Fruit fly (Drosophila melanogaster) S2 (cell line): ENCODE measurements around the gene Ptp61F.

Experiments
- CG8478 ChIP-seq: fragments of >200 bp; optimal IDR thresholded peaks from 2 replicates; lab custom pipeline; 2018
- CTCF ChIP-seq, 2 experiments: fragments of >200 bp; optimal IDR thresholded peaks; 2 replicates each; lab custom pipeline; 2018

The Ptp61F gene

dm6 chr3L:1368201-1368617 is 106.8 kb downstream of the Ptp61F start:
- TF ChIP-seq CTCF (optimal IDR thresholded peaks at IDR 0.05; lab: Kevin White, UChicago) (no peak), CG8478 (no peak)

- TF ChIP-seq CTCF (optimal IDR thresholded peaks at IDR 0.05; lab: Kevin White, UChicago) (no peak), CG8478 (no peak)
These were observed 108.0 kb downstream of the Ptp61F start for dm6 chr3L:1366879-1367650.

DNA sequence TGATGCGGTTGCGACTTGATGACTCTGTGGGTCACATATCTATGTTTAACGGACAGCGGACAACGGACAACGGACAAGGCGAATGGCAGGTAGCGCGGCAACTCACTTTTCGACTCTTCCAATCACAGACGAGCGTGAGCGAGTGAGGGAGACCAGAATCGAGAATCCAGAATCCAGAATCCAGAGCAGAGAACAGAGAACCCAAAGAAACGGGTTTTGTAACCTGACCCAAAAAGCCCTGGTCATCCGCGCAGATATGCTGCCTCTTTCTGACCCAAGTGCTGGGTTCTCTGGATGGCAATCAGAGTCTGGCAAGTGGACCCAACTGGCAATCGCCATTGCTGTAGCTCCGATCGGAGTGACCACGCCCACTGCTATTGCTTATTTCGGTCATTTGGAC is 110.7 kb downstream of the Ptp61F start:
- TF ChIP-seq CG8478 (no peak), CTCF (optimal IDR thresholded peaks at IDR 0.05; lab: Kevin White, UChicago) (no peak)

- TF ChIP-seq CTCF (optimal IDR thresholded peaks at IDR 0.05; lab: Kevin White, UChicago): no peak
These were observed 116.7 kb downstream of the Ptp61F start for dm6 chr3L:1358338-1358737.

- TF ChIP-seq CTCF (optimal IDR thresholded peaks at IDR 0.05; lab: Kevin White, UChicago): no peak
- TF ChIP-seq CG8478: no peak
These were observed 120.8 kb downstream of the Ptp61F start for dm6 chr3L:1354214-1354613.

DNA sequence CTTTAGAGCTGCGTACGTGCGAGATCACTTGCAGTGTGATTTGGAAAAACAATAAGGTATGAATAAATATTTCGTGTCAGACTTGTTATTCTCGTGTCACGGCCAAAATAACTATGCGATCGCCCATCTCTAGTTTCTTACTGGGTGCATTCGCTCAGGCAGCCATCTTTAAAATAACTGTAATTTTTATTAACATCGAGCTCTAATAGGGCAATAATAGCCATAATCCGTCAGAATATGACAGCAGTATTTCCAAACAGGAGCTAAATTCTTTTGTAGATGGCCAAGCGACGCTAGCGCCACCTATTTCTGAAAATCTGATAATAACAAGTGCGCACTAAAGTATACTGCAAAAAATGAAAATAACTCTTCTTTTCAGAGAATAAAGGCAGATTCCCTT is 123.0 kb downstream of the Ptp61F start:
- no peak for TF ChIP-seq CG8478
- peak; percentile 90 to 93 for TF ChIP-seq CTCF (optimal IDR thresholded peaks at IDR 0.05; lab: Kevin White, UChicago)

DNA sequence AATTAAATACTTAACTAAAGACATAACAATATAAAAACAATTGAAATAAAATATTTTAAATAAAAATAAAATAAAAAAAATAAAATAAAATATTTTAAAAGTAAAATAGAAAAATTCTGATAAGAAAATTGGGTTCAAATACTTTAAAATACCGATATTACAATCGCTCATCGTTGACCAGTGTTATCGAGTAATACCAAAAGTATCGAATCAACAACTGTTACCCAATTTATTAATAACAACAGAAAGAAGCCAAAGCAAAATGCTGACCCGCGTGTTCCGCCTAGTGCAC is 124.2 kb downstream of the Ptp61F start, which contains the start of gene CG9166:
Gene CG9166, plus strand, starts transcription at position 193 of the 292 bp plus-strand sequence.
- TF ChIP-seq CG8478 (no peak), CTCF (optimal IDR thresholded peaks at IDR 0.05; lab: Kevin White, UChicago) (no peak)

DNA sequence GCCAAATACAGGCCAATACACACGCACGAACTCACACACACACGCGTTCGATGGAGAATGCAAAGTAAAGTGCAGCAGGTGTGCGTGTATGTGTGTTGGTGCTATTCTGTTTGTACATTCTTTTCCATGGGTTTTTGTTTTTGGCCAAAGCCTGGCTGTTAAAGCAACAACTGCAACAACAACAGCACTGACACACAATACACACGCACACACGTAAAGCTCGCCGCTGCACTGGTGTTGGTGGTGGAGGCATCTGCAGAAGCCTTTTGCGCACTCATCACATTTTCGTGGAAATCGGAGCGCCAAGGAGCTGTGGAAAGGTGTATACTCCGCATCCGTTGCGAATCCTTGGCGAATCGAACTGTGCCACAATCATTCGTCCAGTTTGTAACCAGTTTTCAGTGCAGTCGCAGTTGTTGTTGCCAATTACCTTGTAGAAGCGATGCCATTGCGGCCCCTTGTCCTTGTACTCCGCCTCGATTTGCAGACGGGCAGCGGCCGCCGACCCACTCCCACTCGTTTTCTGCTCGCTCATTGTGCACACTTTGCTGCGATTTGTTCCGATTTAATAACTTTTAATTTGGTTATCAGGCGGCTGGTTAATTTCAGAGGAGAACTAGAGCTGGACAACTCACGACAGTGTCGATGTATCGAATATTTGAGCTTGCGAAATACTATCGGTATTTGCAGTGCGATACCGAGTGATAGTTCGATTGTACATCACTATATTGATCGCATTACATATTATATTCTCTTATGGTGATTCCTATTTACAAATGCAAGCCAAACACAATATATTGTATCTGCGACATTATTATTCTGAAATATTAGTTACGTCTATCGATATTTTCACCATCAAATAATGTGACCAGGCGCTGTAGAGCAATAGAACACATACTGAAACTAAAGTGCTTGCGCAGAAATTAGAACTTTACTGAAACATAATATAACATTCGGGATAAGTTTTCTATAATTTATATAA is 124.8 kb downstream of the Ptp61F start:
- no peak for TF ChIP-seq CG8478
- peak in 1 of 2 experiments; percentile 18 for TF ChIP-seq CTCF (optimal IDR thresholded peaks at IDR 0.05; lab: Kevin White, UChicago)

DNA sequence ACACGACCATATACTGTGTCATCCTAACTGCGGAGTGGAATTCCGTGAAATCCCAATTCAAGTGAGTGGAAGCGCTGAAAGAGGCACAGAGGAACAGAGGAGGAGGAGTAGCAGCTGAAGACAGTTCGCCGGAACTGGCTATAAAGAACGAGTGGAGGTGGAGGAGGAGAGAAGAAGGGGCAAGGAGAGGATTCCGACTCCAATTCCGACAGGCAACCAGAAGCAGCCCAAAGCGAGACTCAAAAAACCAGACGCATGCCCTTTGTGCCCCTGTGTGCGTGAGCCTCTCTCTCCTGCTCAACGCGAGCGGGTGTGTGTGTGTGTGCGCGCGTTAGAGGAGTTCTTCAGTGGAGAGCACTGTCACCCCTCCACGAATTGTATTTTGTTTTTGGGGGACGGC is 125.7 kb downstream of the Ptp61F start:
- TF ChIP-seq CG8478: no peak
- TF ChIP-seq CTCF (optimal IDR thresholded peaks at IDR 0.05; lab: Kevin White, UChicago): no peak

- no peak for TF ChIP-seq CTCF (optimal IDR thresholded peaks at IDR 0.05; lab: Kevin White, UChicago)
- no peak for TF ChIP-seq CG8478
These were observed 126.1 kb downstream of the Ptp61F start for dm6 chr3L:1348935-1349334.

- no peak for TF ChIP-seq CG8478
- TF ChIP-seq CTCF (optimal IDR thresholded peaks at IDR 0.05; lab: Kevin White, UChicago): no peak
These were observed 126.8 kb downstream of the Ptp61F start for dm6 chr3L:1348248-1348647.

- TF ChIP-seq CG8478 (no peak), CTCF (optimal IDR thresholded peaks at IDR 0.05; lab: Kevin White, UChicago) (no peak)
These were observed 128.0 kb downstream of the Ptp61F start for dm6 chr3L:1346956-1347587.

DNA sequence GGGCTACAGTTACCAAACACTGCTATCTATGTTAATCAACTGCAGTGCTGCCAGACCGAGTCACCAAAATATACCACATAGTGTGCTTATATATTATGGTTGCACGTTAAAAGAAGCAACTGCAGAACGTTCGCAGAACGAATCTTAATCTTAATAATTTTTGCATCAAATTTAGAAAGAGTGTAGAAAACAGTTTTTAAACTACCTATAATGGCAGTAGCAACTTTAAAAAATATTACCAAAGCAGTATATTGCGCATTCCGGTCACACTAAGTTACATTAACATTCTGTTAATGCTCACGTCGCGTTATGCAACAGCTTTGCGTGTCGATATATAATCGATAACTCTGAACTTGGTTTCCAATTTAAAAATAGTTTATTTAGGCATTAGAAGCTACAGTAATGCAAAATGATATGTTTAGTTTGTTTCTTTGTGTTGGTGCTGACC is 132.9 kb downstream of the Ptp61F start, which contains the start of gene indra:
Gene indra, minus strand, starts transcription at position 271 of the 448 bp plus-strand sequence.
- no peak for TF ChIP-seq CG8478
- TF ChIP-seq CTCF (optimal IDR thresholded peaks at IDR 0.05; lab: Kevin White, UChicago): no peak

DNA sequence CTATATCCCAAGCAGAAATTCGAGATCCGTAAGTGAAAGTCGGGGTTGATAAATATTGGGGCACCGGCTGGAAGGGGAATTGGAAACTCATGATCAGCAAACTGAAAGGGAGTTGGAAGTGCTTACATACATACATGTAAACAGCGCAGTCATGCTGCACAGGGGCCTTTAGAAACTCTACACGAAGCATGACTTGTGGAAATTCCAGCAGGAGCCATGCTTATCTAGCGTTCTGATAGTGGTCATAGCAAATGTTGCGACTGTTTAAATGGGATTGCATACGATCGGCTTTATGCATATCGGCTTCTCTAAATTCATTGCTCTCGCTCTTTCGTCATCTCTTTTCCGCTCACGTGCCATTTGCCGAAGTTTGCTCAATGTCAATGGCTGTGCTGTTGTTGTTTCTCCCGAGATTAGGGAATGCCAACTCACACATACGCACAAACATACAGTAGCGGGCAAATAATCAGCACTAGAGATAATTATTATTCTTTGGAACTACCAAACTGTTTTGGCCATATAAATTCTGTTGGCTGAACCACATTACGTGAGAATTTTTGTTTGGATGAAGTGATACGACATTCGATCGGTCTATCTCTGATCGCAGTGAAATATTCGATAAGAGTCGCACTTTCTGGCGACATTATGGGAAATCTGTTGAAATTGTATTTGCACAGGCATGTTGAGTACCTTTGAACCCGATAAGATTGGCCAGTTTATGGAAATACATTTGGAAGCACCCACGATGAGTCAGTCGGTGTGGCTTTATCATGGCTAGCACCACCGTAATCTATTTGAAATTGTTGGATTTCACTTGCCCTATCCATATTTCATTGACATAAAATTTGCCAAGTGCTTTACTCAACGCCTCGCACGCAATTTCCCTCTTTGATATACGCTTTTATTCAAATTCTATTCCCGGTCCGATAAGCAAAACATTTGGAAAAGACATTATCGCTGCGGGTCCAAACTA is 138.8 kb downstream of the Ptp61F start:
- TF ChIP-seq CTCF (optimal IDR thresholded peaks at IDR 0.05; lab: Kevin White, UChicago): no peak
- TF ChIP-seq CG8478: no peak
